Worm (Caenorhabditis elegans) whole organism, L4 larva: ENCODE measurements around the gene his-71.
A peak's percentile ranks its signal among the peaks of the same experiment; 100 is the strongest.

Experiments used
- F49E8.2 ChIP-seq: sonication (generic microtip); optimal IDR thresholded peaks from 2 replicates; lab custom pipeline; 2016; ENCODE audit warnings: missing compliant biosample characterization, mild to moderate bottlenecking, missing genetic modification characterization, borderline replicate concordance
- R02D3.7 ChIP-seq: fragments of 150-350 bp; sonication (generic microtip); optimal IDR thresholded peaks from 3 replicates; lab custom pipeline; 2014; ENCODE audit warnings: missing biosample characterization, missing genetic modification characterization
- dmd-8 ChIP-seq: fragments of 200-800 bp; sonication (Bioruptor generic); IDR thresholded peaks from 2 replicates; pipeline ENCODE4 v1.3.6; 2022; ENCODE audit warnings: missing genetic modification characterization, missing compliant biosample characterization
- hif-1 ChIP-seq, 2 experiments: sonication (generic microtip); optimal IDR thresholded peaks; 2 replicates each; lab custom pipeline; 2016 to 2017; ENCODE audit warnings: missing compliant biosample characterization in 2 of 2, missing genetic modification characterization in 2 of 2, missing genetic modification reagents in 2 of 2, missing genotype in 2 of 2, mild to moderate bottlenecking in 1 of 2
- lin-39 ChIP-seq: fragments of 150-350 bp; optimal IDR thresholded peaks from 2 replicates; lab custom pipeline; 2014; ENCODE audit warnings: missing biosample characterization, missing genetic modification reagents, missing genetic modification characterization
- nhr-25 ChIP-seq: sonication (generic microtip); optimal IDR thresholded peaks from 2 replicates; lab custom pipeline; 2017; ENCODE audit warnings: missing genetic modification characterization, mild to moderate bottlenecking, missing compliant biosample characterization, antibody characterized with exemption, moderate library complexity, borderline replicate concordance; ENCODE audit not compliant: insufficient read depth
- pqm-1 ChIP-seq: sonication (generic microtip); optimal IDR thresholded peaks from 2 replicates; lab custom pipeline; 2017; ENCODE audit warnings: missing biosample characterization, missing genetic modification characterization
- tag-97 ChIP-seq: fragments of 200-800 bp; sonication (Bioruptor generic); IDR thresholded peaks from 2 replicates; pipeline ENCODE4 v1.3.6; 2022; ENCODE audit warnings: missing genetic modification characterization, missing compliant biosample characterization
- unc-130 ChIP-seq: sonication (generic microtip); optimal IDR thresholded peaks from 2 replicates; lab custom pipeline; 2016; ENCODE audit warnings: missing genetic modification reagents, missing genetic modification characterization, missing compliant biosample characterization
- zfp-2 ChIP-seq: sonication (generic microtip); optimal IDR thresholded peaks from 2 replicates; lab custom pipeline; 2016; ENCODE audit warnings: mild to moderate bottlenecking, missing genetic modification characterization, missing compliant biosample characterization
- zip-2 ChIP-seq: fragments of 150-350 bp; optimal IDR thresholded peaks from 2 replicates; lab custom pipeline; 2014; ENCODE audit warnings: missing biosample characterization, missing genetic modification characterization

- TF ChIP-seq R02D3.7 (tag; lab: Kevin White, UChicago) (no peak), unc-130 (no peak), tag-97 (GFP tag; lab: Robert Waterston, UW) (no peak), zfp-2 (no peak), nhr-25 (tag; lab: Kevin White, UChicago) (no peak), zip-2 (tag; lab: Kevin White, UChicago) (no peak), lin-39 (tag; lab: Kevin White, UChicago) (no peak), F49E8.2 (tag; lab: Kevin White, UChicago) (no peak), hif-1 (tag; optimal IDR thresholded peaks at IDR 0.05; lab: Kevin White, UChicago) (no peak), pqm-1 (tag; lab: Kevin White, UChicago) (no peak), dmd-8 (GFP tag; lab: Robert Waterston, UW) (0 out of 2 replicates have a peak, but pooled peaks have one; percentile 18)
Measured at ce11 chrX:8017305-8017704, 35.4 kb upstream of the his-71 start.
